Worm (Caenorhabditis elegans): ENCODE results near the gene rpn-11.
A peak's percentile ranks its signal among the peaks of the same experiment; 100 is the strongest.

The rpn-11 gene

DNA sequence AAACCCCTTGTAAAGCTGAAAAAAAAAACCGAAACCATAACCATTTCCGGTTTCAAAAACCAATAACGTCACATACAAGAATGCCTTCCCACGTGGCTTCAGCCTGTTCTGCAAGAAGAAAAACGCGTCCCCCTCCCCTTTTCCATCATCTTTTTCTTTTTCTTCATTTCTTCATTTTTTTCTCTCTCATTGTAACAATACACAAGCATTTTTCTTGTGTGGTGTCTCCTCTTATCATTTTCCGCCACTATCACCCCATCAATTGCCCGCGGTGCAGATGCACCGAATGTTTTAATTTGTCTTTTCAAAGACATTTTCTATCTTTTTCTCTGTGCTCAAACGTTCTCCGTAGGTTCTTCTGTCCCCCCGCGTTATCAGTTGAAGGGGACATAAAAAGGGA, 44.8 kb upstream of the rpn-11 start (continued):
- TF ChIP-seq F39B2.1 (GFP tag; IDR thresholded peaks at IDR 0.05) = no peak
- TF ChIP-seq B0261.1 (tag; optimal IDR thresholded peaks at IDR 0.05) = no peak
- TF ChIP-seq F57C9.4 (tag; optimal IDR thresholded peaks at IDR 0.05) = no peak
- TF ChIP-seq dox-1 (GFP tag; IDR thresholded peaks at IDR 0.05) = peak; percentile 65
- no peak for TF ChIP-seq ceh-79 (tag; optimal IDR thresholded peaks at IDR 0.05)
- no peak for TF ChIP-seq aptf-2 (GFP tag; conservative IDR thresholded peaks at IDR 0.05)
- TF ChIP-seq repo-1 (tag; optimal IDR thresholded peaks at IDR 0.05) = no peak
- TF ChIP-seq efl-1 (GFP tag; optimal IDR thresholded peaks at IDR 0.05) = no peak
- TF ChIP-seq egl-44 (GFP tag; IDR thresholded peaks at IDR 0.05) = no peak
- TF ChIP-seq ama-1 (optimal IDR thresholded peaks at IDR 0.05) = no peak
- no peak for TF ChIP-seq ama-1 (GFP tag; optimal IDR thresholded peaks at IDR 0.05)
- no peak for TF ChIP-seq F33H1.4 (GFP tag; IDR thresholded peaks at IDR 0.05)
- peak; percentile 88 for TF ChIP-seq ztf-26 (tag; optimal IDR thresholded peaks at IDR 0.05)
- no peak for TF ChIP-seq pha-4 (tag; optimal IDR thresholded peaks at IDR 0.05)
- no peak for TF ChIP-seq sptf-2 (GFP tag; optimal IDR thresholded peaks at IDR 0.05)
- no peak for TF ChIP-seq aptf-3 (GFP tag; IDR thresholded peaks at IDR 0.05)
- no peak for TF ChIP-seq hlh-12 (tag; optimal IDR thresholded peaks at IDR 0.05)
- TF ChIP-seq ztf-25 (GFP tag; IDR thresholded peaks at IDR 0.05) = no peak
- no peak for TF ChIP-seq nhr-120 (GFP tag; IDR thresholded peaks at IDR 0.05)
- TF ChIP-seq unc-62 (GFP tag; optimal IDR thresholded peaks at IDR 0.05) = no peak
- TF ChIP-seq K12H6.12 (tag; optimal IDR thresholded peaks at IDR 0.05) = no peak
- TF ChIP-seq mcd-1 (GFP tag; IDR thresholded peaks at IDR 0.05) = peak; percentile 18; the same call in 1 of the 2 replicates
- no peak for TF ChIP-seq dpl-1 (GFP tag; optimal IDR thresholded peaks at IDR 0.05)
- no peak for TF ChIP-seq lag-1 (GFP tag; IDR thresholded peaks at IDR 0.05)
- TF ChIP-seq madf-10 (tag; optimal IDR thresholded peaks at IDR 0.05) = peak; percentile 47
- peak; percentile 78 for TF ChIP-seq K11D2.4 (GFP tag; IDR thresholded peaks at IDR 0.05)
- peak; percentile 8 for TF ChIP-seq lin-54 (GFP tag; optimal IDR thresholded peaks at IDR 0.05)
- peak; percentile 1 for TF ChIP-seq chd-7 (tag; optimal IDR thresholded peaks at IDR 0.05)
- peak; percentile 76 for TF ChIP-seq C06A6.2 (GFP tag; conservative IDR thresholded peaks at IDR 0.05)
- TF ChIP-seq F52B5.7 (tag; optimal IDR thresholded peaks at IDR 0.05) = no peak
- no peak for TF ChIP-seq snpc-3.4 (tag; optimal IDR thresholded peaks at IDR 0.05)
- TF ChIP-seq egl-18 (GFP tag; IDR thresholded peaks at IDR 0.05) = no peak
- peak; percentile 69; the same call in 1 of the 2 replicates for TF ChIP-seq B0336.3 (GFP tag; IDR thresholded peaks at IDR 0.05)
- no peak for TF ChIP-seq madf-6 (GFP tag; IDR thresholded peaks at IDR 0.05)
- TF ChIP-seq snpc-1.1 (tag; optimal IDR thresholded peaks at IDR 0.05; ENCODE audit: insufficient read depth) = no peak
- peak; percentile 93 for TF ChIP-seq F22D6.2 (tag; optimal IDR thresholded peaks at IDR 0.05)
- peak; percentile 74 for TF ChIP-seq atf-7 (tag; optimal IDR thresholded peaks at IDR 0.05)
- no peak for TF ChIP-seq him-1 (tag; optimal IDR thresholded peaks at IDR 0.05)
- no peak for TF ChIP-seq cebp-2 (GFP tag; IDR thresholded peaks at IDR 0.05)
- TF ChIP-seq Y67H2A.10 (GFP tag; conservative IDR thresholded peaks at IDR 0.05) = no peak
- TF ChIP-seq nhr-179 (tag; optimal IDR thresholded peaks at IDR 0.05) = no peak
- TF ChIP-seq unc-130 (GFP tag; optimal IDR thresholded peaks at IDR 0.05) = no peak
- no peak for TF ChIP-seq madf-3 (GFP tag; IDR thresholded peaks at IDR 0.05)
- no peak for TF ChIP-seq gei-17 (GFP tag; optimal IDR thresholded peaks at IDR 0.05)
- TF ChIP-seq lir-1 (GFP tag; conservative IDR thresholded peaks at IDR 0.05) = peak; percentile 18; the same call in 1 of the 2 replicates
- no peak for TF ChIP-seq ztf-6 (GFP tag; IDR thresholded peaks at IDR 0.05)
- TF ChIP-seq ztf-18 (tag; optimal IDR thresholded peaks at IDR 0.05) = no peak
- TF ChIP-seq Y53G8AR.9 (GFP tag; conservative IDR thresholded peaks at IDR 0.05) = no peak
- peak; percentile 48 for TF ChIP-seq tlf-1 (GFP tag; optimal IDR thresholded peaks at IDR 0.05)
- TF ChIP-seq hlh-26 (GFP tag; conservative IDR thresholded peaks at IDR 0.05) = no peak
- no peak for TF ChIP-seq ztf-3 (GFP tag; optimal IDR thresholded peaks at IDR 0.05)
